Worm (Caenorhabditis elegans) whole organism, late embryonic: ENCODE measurements around the gene T23G4.127.

Experiments
- F13H6.1 ChIP-seq: sonication (generic microtip); optimal IDR thresholded peaks from 2 replicates; lab custom pipeline; 2016; ENCODE audit warnings: missing genetic modification characterization, missing compliant biosample characterization
- K09A11.1 ChIP-seq: sonication (generic microtip); optimal IDR thresholded peaks from 2 replicates; lab custom pipeline; 2017; ENCODE audit warnings: antibody characterized with exemption, mild to moderate bottlenecking, missing genetic modification characterization, missing compliant biosample characterization; ENCODE audit not compliant: insufficient read depth
- ama-1 ChIP-seq: fragments of 150-350 bp; optimal IDR thresholded peaks from 2 replicates; lab custom pipeline; 2014
- ceh-31 ChIP-seq: sonication (generic microtip); optimal IDR thresholded peaks from 2 replicates; lab custom pipeline; 2016; ENCODE audit warnings: missing genetic modification characterization, missing compliant biosample characterization
- hlh-15 ChIP-seq: sonication (generic microtip); optimal IDR thresholded peaks from 2 replicates; lab custom pipeline; 2016; ENCODE audit warnings: missing genetic modification characterization, missing compliant biosample characterization
- nfya-1 ChIP-seq: sonication (generic microtip); optimal IDR thresholded peaks from 2 replicates; lab custom pipeline; 2017; ENCODE audit warnings: missing genetic modification characterization, mild to moderate bottlenecking, missing compliant biosample characterization, antibody characterized with exemption, moderate library complexity
- pros-1 ChIP-seq: fragments of 150-350 bp; optimal IDR thresholded peaks from 2 replicates; lab custom pipeline; 2014; ENCODE audit warnings: missing biosample characterization, missing genetic modification reagents, missing genetic modification characterization
- tbx-2 ChIP-seq: sonication (generic microtip); optimal IDR thresholded peaks from 2 replicates; lab custom pipeline; 2016; ENCODE audit warnings: missing genetic modification characterization, missing compliant biosample characterization

DNA sequence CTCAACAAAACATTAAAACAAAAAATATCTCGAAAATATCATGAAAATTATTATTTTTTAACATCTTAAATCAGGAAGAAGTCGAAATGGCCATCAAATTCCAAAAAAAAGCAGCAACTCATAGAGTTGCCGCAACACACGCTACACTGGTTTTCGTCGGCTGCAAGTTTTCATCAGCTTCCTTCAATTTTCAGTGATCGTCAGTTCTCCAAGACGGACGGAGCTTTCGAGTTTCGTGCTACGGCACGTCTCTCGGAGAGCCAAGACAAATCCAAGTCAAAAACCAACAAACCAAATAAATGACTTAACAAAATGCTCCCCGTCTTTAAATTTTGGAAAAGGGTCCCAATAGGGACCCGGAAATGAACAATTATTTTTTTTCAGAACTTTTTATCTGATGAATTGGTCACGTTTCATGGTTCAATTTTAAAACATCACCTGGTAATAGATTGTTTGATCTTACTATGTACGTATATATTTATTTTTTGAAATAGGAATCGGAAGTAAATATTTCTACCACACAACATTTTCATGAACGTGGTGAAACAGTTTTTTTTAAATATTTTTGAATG lies 10.7 kb upstream of the T23G4.127 start:
- no peak for TF ChIP-seq pros-1 (tag; lab: Kevin White, UChicago)
- no peak for TF ChIP-seq tbx-2 (tag; lab: Kevin White, UChicago)
- no peak for TF ChIP-seq K09A11.1 (tag; lab: Kevin White, UChicago)
- TF ChIP-seq hlh-15 (tag; lab: Kevin White, UChicago): no peak
- TF ChIP-seq F13H6.1 (tag; lab: Kevin White, UChicago): no peak
- no peak for TF ChIP-seq ceh-31 (tag; lab: Kevin White, UChicago)
- no peak for TF ChIP-seq nfya-1 (tag; lab: Kevin White, UChicago)
- no peak for TF ChIP-seq ama-1 (lab: Kevin White, UChicago)
